Comparison of ENCODE assay signal across 1 fruit fly cellular context in genomic region chr3R:23763015-23763414, dm6.
TF ChIP-seq lines count a peak whose summit lies in the region.

Gene udt, minus strand, starts transcription at chr3R:23763263.

TF ChIP-seq in whole organism, embryonic, 481 proteins besides CTCF, POLR2A, EP300 and RAD21 (continued from another document):
- no peak for TF ChIP-seq esg (GFP tag; conservative IDR thresholded peaks at IDR 0.05; lab: Robert Waterston, UW)
- TF ChIP-seq onecut (GFP tag; IDR thresholded peaks at IDR 0.05; lab: Robert Waterston, UW): peak; percentile 15; the same call in 1 of the 2 replicates
- TF ChIP-seq fu2 (GFP tag; optimal IDR thresholded peaks at IDR 0.05; lab: Kevin White, UChicago): no peak
- TF ChIP-seq HmgD (GFP tag; optimal IDR thresholded peaks at IDR 0.05; lab: Kevin White, UChicago): no peak
- TF ChIP-seq Abd-B (GFP tag; optimal IDR thresholded peaks at IDR 0.05; lab: Kevin White, UChicago): peak; percentile 46
- TF ChIP-seq CG9932 (GFP tag; IDR thresholded peaks at IDR 0.05; lab: Robert Waterston, UW): peak; percentile 18; the same call in 1 of the 2 replicates
- TF ChIP-seq al (GFP tag; IDR thresholded peaks at IDR 0.05; lab: Robert Waterston, UW): no peak
- no peak for TF ChIP-seq CG7987 (GFP tag; optimal IDR thresholded peaks at IDR 0.05; lab: Kevin White, UChicago)
- no peak for TF ChIP-seq CG1792 (GFP tag; optimal IDR thresholded peaks at IDR 0.05; lab: Kevin White, UChicago)
- TF ChIP-seq CG12155 (GFP tag; optimal IDR thresholded peaks at IDR 0.05; lab: Kevin White, UChicago): peak; percentile 14
- TF ChIP-seq Rx (GFP tag; IDR thresholded peaks at IDR 0.05; lab: Robert Waterston, UW): no peak
- TF ChIP-seq luna (GFP tag; optimal IDR thresholded peaks at IDR 0.05; lab: Kevin White, UChicago): peak; percentile 4
- peak; percentile 42 for TF ChIP-seq pzg (GFP tag; optimal IDR thresholded peaks at IDR 0.05; lab: Kevin White, UChicago)
- peak; percentile 48 for TF ChIP-seq CG2120 (GFP tag; optimal IDR thresholded peaks at IDR 0.05; lab: Kevin White, UChicago)
- TF ChIP-seq Max (GFP tag; optimal IDR thresholded peaks at IDR 0.05; lab: Kevin White, UChicago): peak; percentile 4
- no peak for TF ChIP-seq Awh (GFP tag; IDR thresholded peaks at IDR 0.05; lab: Robert Waterston, UW)
- TF ChIP-seq lab (GFP tag; optimal IDR thresholded peaks at IDR 0.05; lab: Kevin White, UChicago): peak; percentile 29
- no peak for TF ChIP-seq ems (GFP tag; optimal IDR thresholded peaks at IDR 0.05; lab: Kevin White, UChicago)
- TF ChIP-seq BtbVII (GFP tag; optimal IDR thresholded peaks at IDR 0.05; lab: Kevin White, UChicago): no peak
- no peak for TF ChIP-seq H2.0 (GFP tag; IDR thresholded peaks at IDR 0.05; lab: Robert Waterston, UW)
- no peak for TF ChIP-seq dimm (GFP tag; IDR thresholded peaks at IDR 0.05; lab: Robert Waterston, UW)
- peak; percentile 6 for TF ChIP-seq CG10654 (GFP tag; optimal IDR thresholded peaks at IDR 0.05; lab: Kevin White, UChicago)
- peak; percentile 86 for TF ChIP-seq stwl (tag; optimal IDR thresholded peaks at IDR 0.05; lab: Kevin White, UChicago)
- TF ChIP-seq CHES-1-like (GFP tag; optimal IDR thresholded peaks at IDR 0.05; lab: Kevin White, UChicago): no peak
- TF ChIP-seq ssp (GFP tag; IDR thresholded peaks at IDR 0.05; lab: Robert Waterston, UW): no peak
- TF ChIP-seq Med (GFP tag; lab: Kevin White, UChicago): peak; percentile 78
- TF ChIP-seq B-H2 (GFP tag; optimal IDR thresholded peaks at IDR 0.05; lab: Kevin White, UChicago): peak; percentile 23
- no peak for TF ChIP-seq jigr1 (GFP tag; IDR thresholded peaks at IDR 0.05; lab: Robert Waterston, UW)
- TF ChIP-seq Camta (GFP tag; optimal IDR thresholded peaks at IDR 0.05; lab: Kevin White, UChicago): peak; percentile 35
- TF ChIP-seq CG9727 (GFP tag; optimal IDR thresholded peaks at IDR 0.05; lab: Kevin White, UChicago): no peak
- peak; percentile 53 for TF ChIP-seq zen (tag; optimal IDR thresholded peaks at IDR 0.05; lab: Kevin White, UChicago)
- TF ChIP-seq Hsf (GFP tag; optimal IDR thresholded peaks at IDR 0.05; lab: Kevin White, UChicago): peak; percentile 1
- TF ChIP-seq Antp (GFP tag; optimal IDR thresholded peaks at IDR 0.05; lab: Kevin White, UChicago): no peak
- no peak for TF ChIP-seq da (GFP tag; optimal IDR thresholded peaks at IDR 0.05; lab: Kevin White, UChicago)
- TF ChIP-seq CG6791 (GFP tag; IDR thresholded peaks at IDR 0.05; lab: Robert Waterston, UW; ENCODE audit: partially characterized antibody): 0 out of 3 replicates have a peak, but pooled peaks have one; percentile 42
- peak; percentile 35 for TF ChIP-seq trem (tag; optimal IDR thresholded peaks at IDR 0.05; lab: Kevin White, UChicago)
- peak; percentile 13 for TF ChIP-seq lilli (GFP tag; optimal IDR thresholded peaks at IDR 0.05; lab: Kevin White, UChicago)
- no peak for TF ChIP-seq Bteb2 (GFP tag; optimal IDR thresholded peaks at IDR 0.05; lab: Kevin White, UChicago)
- TF ChIP-seq CG31441 (GFP tag; IDR thresholded peaks at IDR 0.05; lab: Robert Waterston, UW): no peak
- peak; percentile 34; the same call in 1 of the 2 replicates for TF ChIP-seq rib (GFP tag; IDR thresholded peaks at IDR 0.05; lab: Robert Waterston, UW)
- no peak for TF ChIP-seq Pdp1 (GFP tag; optimal IDR thresholded peaks at IDR 0.05; lab: Kevin White, UChicago)
- TF ChIP-seq slou (GFP tag; optimal IDR thresholded peaks at IDR 0.05; lab: Kevin White, UChicago): no peak
- peak; percentile 8; the same call in 1 of the 2 replicates for TF ChIP-seq amos (GFP tag; IDR thresholded peaks at IDR 0.05; lab: Robert Waterston, UW; ENCODE audit: partially characterized antibody)
- TF ChIP-seq CG11247 (GFP tag; IDR thresholded peaks at IDR 0.05; lab: Robert Waterston, UW): 0 out of 2 replicates have a peak, but pooled peaks have one; percentile 22
- TF ChIP-seq MBD-R2 (GFP tag; IDR thresholded peaks at IDR 0.05; lab: Robert Waterston, UW): peak; percentile 32; the same call in 1 of the 2 replicates
- peak; percentile 27 for TF ChIP-seq Dp (GFP tag; optimal IDR thresholded peaks at IDR 0.05; lab: Kevin White, UChicago)
- peak; percentile 47; the same call in 1 of the 2 replicates for TF ChIP-seq Rfx (GFP tag; IDR thresholded peaks at IDR 0.05; lab: Robert Waterston, UW)
- TF ChIP-seq CG8765 (GFP tag; IDR thresholded peaks at IDR 0.05; lab: Robert Waterston, UW): no peak
- TF ChIP-seq croc (GFP tag; conservative IDR thresholded peaks at IDR 0.05; lab: Robert Waterston, UW): no peak
- peak; percentile 18 for TF ChIP-seq CG4820 (GFP tag; optimal IDR thresholded peaks at IDR 0.05; lab: Kevin White, UChicago)
- TF ChIP-seq CG31388 (GFP tag; optimal IDR thresholded peaks at IDR 0.05; lab: Kevin White, UChicago): no peak
- peak; percentile 12 for TF ChIP-seq YL-1 (GFP tag; optimal IDR thresholded peaks at IDR 0.05; lab: Kevin White, UChicago)
- TF ChIP-seq CG10209 (GFP tag; optimal IDR thresholded peaks at IDR 0.05; lab: Kevin White, UChicago): peak; percentile 11
- no peak for TF ChIP-seq twi (tag; optimal IDR thresholded peaks at IDR 0.05; lab: Kevin White, UChicago)
- TF ChIP-seq CG2889 (GFP tag; IDR thresholded peaks at IDR 0.05; lab: Robert Waterston, UW): no peak
- no peak for TF ChIP-seq Dad (GFP tag; optimal IDR thresholded peaks at IDR 0.05; lab: Kevin White, UChicago)
- no peak for TF ChIP-seq CG7556 (GFP tag; optimal IDR thresholded peaks at IDR 0.05; lab: Kevin White, UChicago)
- TF ChIP-seq CG13624 (GFP tag; optimal IDR thresholded peaks at IDR 0.05; lab: Kevin White, UChicago): peak; percentile 4
- TF ChIP-seq CG17359 (tag; optimal IDR thresholded peaks at IDR 0.05; lab: Kevin White, UChicago): no peak
- TF ChIP-seq CG33213 (GFP tag; optimal IDR thresholded peaks at IDR 0.05; lab: Kevin White, UChicago): no peak
- peak in 1 of 2 experiments; percentile 13 for TF ChIP-seq dpn (GFP tag; optimal IDR thresholded peaks at IDR 0.05; lab: Kevin White, UChicago)
- TF ChIP-seq CG31365 (tag; optimal IDR thresholded peaks at IDR 0.05; lab: Kevin White, UChicago): no peak
- TF ChIP-seq phol (tag; optimal IDR thresholded peaks at IDR 0.05; lab: Kevin White, UChicago): peak; percentile 20
- no peak for TF ChIP-seq CG7839 (tag; optimal IDR thresholded peaks at IDR 0.05; lab: Kevin White, UChicago)
- 0 out of 2 replicates have a peak, but pooled peaks have one; percentile 14 for TF ChIP-seq Xrp1 (GFP tag; IDR thresholded peaks at IDR 0.05; lab: Robert Waterston, UW)
- peak; percentile 19 for TF ChIP-seq CG2116 (GFP tag; optimal IDR thresholded peaks at IDR 0.05; lab: Kevin White, UChicago)
- peak; percentile 44; the same call in 1 of the 4 replicates for TF ChIP-seq Dll (GFP tag; IDR thresholded peaks at IDR 0.05; lab: Robert Waterston, UW; ENCODE audit: partially characterized antibody)
- TF ChIP-seq CG10267 (tag; optimal IDR thresholded peaks at IDR 0.05; lab: Kevin White, UChicago): peak; percentile 94
- no peak for TF ChIP-seq pho (GFP tag; optimal IDR thresholded peaks at IDR 0.05; lab: Kevin White, UChicago)
- no peak for TF ChIP-seq Oaz (GFP tag; IDR thresholded peaks at IDR 0.05; lab: Robert Waterston, UW)
- TF ChIP-seq E2f2 (GFP tag; IDR thresholded peaks at IDR 0.05; lab: Robert Waterston, UW): peak; percentile 42
- peak; percentile 66 for TF ChIP-seq bcd (GFP tag; optimal IDR thresholded peaks at IDR 0.05; lab: Kevin White, UChicago)
- TF ChIP-seq dmrt11E (tag; optimal IDR thresholded peaks at IDR 0.05; lab: Kevin White, UChicago): no peak
- TF ChIP-seq CG2712 (tag; optimal IDR thresholded peaks at IDR 0.05; lab: Kevin White, UChicago): peak; percentile 13
- TF ChIP-seq CG1647 (GFP tag; optimal IDR thresholded peaks at IDR 0.05; lab: Kevin White, UChicago): peak; percentile 24
- TF ChIP-seq CG7357 (GFP tag; IDR thresholded peaks at IDR 0.05; lab: Robert Waterston, UW): no peak
- TF ChIP-seq Myb (GFP tag; optimal IDR thresholded peaks at IDR 0.05; lab: Kevin White, UChicago): peak; percentile 86
- no peak for TF ChIP-seq fd102C (GFP tag; optimal IDR thresholded peaks at IDR 0.05; lab: Kevin White, UChicago)
- TF ChIP-seq otp (GFP tag; IDR thresholded peaks at IDR 0.05; lab: Robert Waterston, UW): no peak
- no peak for TF ChIP-seq toy (GFP tag; IDR thresholded peaks at IDR 0.05; lab: Robert Waterston, UW)
- peak; percentile 38; the same call in 1 of the 2 replicates for TF ChIP-seq ara (GFP tag; IDR thresholded peaks at IDR 0.05; lab: Robert Waterston, UW)
- TF ChIP-seq CG17612 (GFP tag; IDR thresholded peaks at IDR 0.05; lab: Robert Waterston, UW): no peak
- no peak for TF ChIP-seq CG3726 (GFP tag; IDR thresholded peaks at IDR 0.05; lab: Robert Waterston, UW)
- TF ChIP-seq bbx (GFP tag; IDR thresholded peaks at IDR 0.05; lab: Robert Waterston, UW; ENCODE audit: partially characterized antibody): peak; percentile 20; the same call in 1 of the 2 replicates
- TF ChIP-seq CG3995 (GFP tag; optimal IDR thresholded peaks at IDR 0.05; lab: Kevin White, UChicago): no peak
- no peak for TF ChIP-seq CG4424 (GFP tag; optimal IDR thresholded peaks at IDR 0.05; lab: Kevin White, UChicago)
- peak; percentile 80 for TF ChIP-seq sens (GFP tag; lab: Kevin White, UChicago)
- TF ChIP-seq CG31224 (GFP tag; IDR thresholded peaks at IDR 0.05; lab: Robert Waterston, UW): no peak
- peak; percentile 55 for TF ChIP-seq CG15514 (GFP tag; optimal IDR thresholded peaks at IDR 0.05; lab: Kevin White, UChicago)
- peak; percentile 20 for TF ChIP-seq BEAF-32 (GFP tag; optimal IDR thresholded peaks at IDR 0.05; lab: Kevin White, UChicago)
- peak; percentile 53 for TF ChIP-seq CG1603 (tag; optimal IDR thresholded peaks at IDR 0.05; lab: Kevin White, UChicago)
- peak; percentile 6 for TF ChIP-seq Ets97D (GFP tag; optimal IDR thresholded peaks at IDR 0.05; lab: Kevin White, UChicago)
- peak; percentile 8; the same call in 1 of the 2 replicates for TF ChIP-seq Bgb (GFP tag; IDR thresholded peaks at IDR 0.05; lab: Robert Waterston, UW; ENCODE audit: partially characterized antibody)
- TF ChIP-seq vvl (GFP tag; IDR thresholded peaks at IDR 0.05; lab: Robert Waterston, UW): peak; percentile 27; the same call in 1 of the 2 replicates
- TF ChIP-seq CG34422 (GFP tag; IDR thresholded peaks at IDR 0.05; lab: Robert Waterston, UW): 0 out of 3 replicates have a peak, but pooled peaks have one; percentile 15
- peak; percentile 4 for TF ChIP-seq CG34376 (GFP tag; optimal IDR thresholded peaks at IDR 0.05; lab: Kevin White, UChicago)
